Fruit fly (Drosophila melanogaster) S2 (cell line): Measurements from ENCODE around the gene SKIP.

Source experiments
- CG8478 ChIP-seq: fragments of >200 bp; optimal IDR thresholded peaks from 2 replicates; lab custom pipeline; 2018
- CTCF ChIP-seq, 2 experiments: fragments of >200 bp; optimal IDR thresholded peaks; 2 replicates each; lab custom pipeline; 2018

- TF ChIP-seq CG8478 (lab: Kevin White, UChicago) (no peak), CTCF (optimal IDR thresholded peaks at IDR 0.05; lab: Kevin White, UChicago) (no peak)
These were observed 77.9 kb downstream of the SKIP start, which contains the start of gene Gld2 for dm6 chr3R:22211524-22211923.
